Worm (Caenorhabditis elegans): ENCODE measurements around the gene str-55.

The str-55 gene

ce11 chrV:16376430-16376948, 40.4 kb downstream of the str-55 start:
- TF ChIP-seq elt-3 (tag; optimal IDR thresholded peaks at IDR 0.05) (no peak), eor-1 (tag; optimal IDR thresholded peaks at IDR 0.05) (no peak), jun-1 (tag; optimal IDR thresholded peaks at IDR 0.05) (no peak), zag-1 (tag; optimal IDR thresholded peaks at IDR 0.05) (no peak), unc-39 (tag; optimal IDR thresholded peaks at IDR 0.05) (no peak), ama-1 (optimal IDR thresholded peaks at IDR 0.05) (no peak), lin-39 (tag; optimal IDR thresholded peaks at IDR 0.05) (no peak), sea-2 (GFP tag; optimal IDR thresholded peaks at IDR 0.05) (no peak), ceh-28 (tag; optimal IDR thresholded peaks at IDR 0.05) (no peak), ceh-16 (tag; optimal IDR thresholded peaks at IDR 0.05) (no peak), aly-2 (tag; optimal IDR thresholded peaks at IDR 0.05) (no peak), nhr-25 (tag; optimal IDR thresholded peaks at IDR 0.05) (no peak)

- no peak for TF ChIP-seq ceh-28 (tag; optimal IDR thresholded peaks at IDR 0.05)
- no peak for TF ChIP-seq mdl-1 (tag; optimal IDR thresholded peaks at IDR 0.05)
- no peak for TF ChIP-seq ztf-11 (tag; optimal IDR thresholded peaks at IDR 0.05)
- TF ChIP-seq lin-15B (tag; optimal IDR thresholded peaks at IDR 0.05) = no peak
- TF ChIP-seq elt-3 (tag; optimal IDR thresholded peaks at IDR 0.05) = no peak
- no peak for TF ChIP-seq ZK546.5 (tag; optimal IDR thresholded peaks at IDR 0.05)
- TF ChIP-seq egl-27 (tag; optimal IDR thresholded peaks at IDR 0.05) = no peak
- no peak for TF ChIP-seq nhr-237 (tag; optimal IDR thresholded peaks at IDR 0.05)
- TF ChIP-seq jun-1 (tag; optimal IDR thresholded peaks at IDR 0.05) = no peak
- TF ChIP-seq nhr-67 (tag; optimal IDR thresholded peaks at IDR 0.05) = no peak
- no peak for TF ChIP-seq egl-5 (tag; optimal IDR thresholded peaks at IDR 0.05)
- no peak for TF ChIP-seq elt-1 (tag; optimal IDR thresholded peaks at IDR 0.05)
These were observed 42.2 kb downstream of the str-55 start, which contains the start of gene srv-34 for ce11 chrV:16374676-16375075. Gene srv-34, minus strand, starts transcription at chrV:16374776.

ce11 chrV:16370039-16370438, 46.9 kb downstream of the str-55 start:
- no peak for TF ChIP-seq mdl-1 (tag; optimal IDR thresholded peaks at IDR 0.05)
- TF ChIP-seq nhr-23 (tag; optimal IDR thresholded peaks at IDR 0.05) = peak; percentile 2
- no peak for TF ChIP-seq ztf-11 (tag; optimal IDR thresholded peaks at IDR 0.05)
- no peak for TF ChIP-seq fos-1 (tag; optimal IDR thresholded peaks at IDR 0.05)
- no peak for TF ChIP-seq nhr-77 (tag; optimal IDR thresholded peaks at IDR 0.05)
- no peak for TF ChIP-seq fkh-10 (GFP tag; optimal IDR thresholded peaks at IDR 0.05)
- TF ChIP-seq ceh-16 (tag; optimal IDR thresholded peaks at IDR 0.05) = no peak
- TF ChIP-seq jun-1 (tag; optimal IDR thresholded peaks at IDR 0.05) = peak; percentile 66
- TF ChIP-seq lsy-12 (tag; optimal IDR thresholded peaks at IDR 0.05) = peak; percentile 71
- peak; percentile 83 for TF ChIP-seq hmg-11 (tag; optimal IDR thresholded peaks at IDR 0.05)
- TF ChIP-seq nhr-25 (tag; optimal IDR thresholded peaks at IDR 0.05) = peak; percentile 61
- peak; percentile 21 for TF ChIP-seq ztf-4 (tag; optimal IDR thresholded peaks at IDR 0.05)
- peak; percentile 68 for TF ChIP-seq pha-4 (tag; optimal IDR thresholded peaks at IDR 0.05)
- no peak for TF ChIP-seq nhr-28 (tag; optimal IDR thresholded peaks at IDR 0.05)
- TF ChIP-seq ceh-82 (tag; optimal IDR thresholded peaks at IDR 0.05) = no peak
- peak; percentile 73 for TF ChIP-seq nhr-43 (tag; optimal IDR thresholded peaks at IDR 0.05; ENCODE audit: poor library complexity, severe bottlenecking)
- TF ChIP-seq ceh-28 (tag; optimal IDR thresholded peaks at IDR 0.05) = no peak
- TF ChIP-seq ama-1 (optimal IDR thresholded peaks at IDR 0.05) = no peak
- no peak for TF ChIP-seq ceh-9 (tag; optimal IDR thresholded peaks at IDR 0.05)
- TF ChIP-seq pqm-1 (tag; optimal IDR thresholded peaks at IDR 0.05) = peak; percentile 25
- TF ChIP-seq zag-1 (tag; optimal IDR thresholded peaks at IDR 0.05) = no peak
- peak; percentile 65 for TF ChIP-seq skn-1 (tag; optimal IDR thresholded peaks at IDR 0.05)
- peak; percentile 60 for TF ChIP-seq lin-39 (tag; optimal IDR thresholded peaks at IDR 0.05)
- no peak for TF ChIP-seq ZK546.5 (tag; optimal IDR thresholded peaks at IDR 0.05)
- TF ChIP-seq eor-1 (tag; optimal IDR thresholded peaks at IDR 0.05) = no peak
- TF ChIP-seq mml-1 (tag; optimal IDR thresholded peaks at IDR 0.05) = no peak
- TF ChIP-seq fkh-2 (tag; optimal IDR thresholded peaks at IDR 0.05) = no peak
- TF ChIP-seq unc-39 (tag; optimal IDR thresholded peaks at IDR 0.05) = no peak
- no peak for TF ChIP-seq egl-27 (tag; optimal IDR thresholded peaks at IDR 0.05)
- TF ChIP-seq elt-2 (tag; optimal IDR thresholded peaks at IDR 0.05) = peak; percentile 71
- no peak for TF ChIP-seq R02D3.7 (tag; optimal IDR thresholded peaks at IDR 0.05)
- no peak for TF ChIP-seq egl-5 (tag; optimal IDR thresholded peaks at IDR 0.05)
- TF ChIP-seq snpc-4 (tag; optimal IDR thresholded peaks at IDR 0.05) = peak; percentile 16
- TF ChIP-seq nhr-76 (tag; optimal IDR thresholded peaks at IDR 0.05) = no peak
- TF ChIP-seq daf-12 (tag; optimal IDR thresholded peaks at IDR 0.05) = no peak
- peak; percentile 48 for TF ChIP-seq lin-15B (tag; optimal IDR thresholded peaks at IDR 0.05)
- TF ChIP-seq elt-1 (tag; optimal IDR thresholded peaks at IDR 0.05) = no peak
- TF ChIP-seq nhr-12 (tag; optimal IDR thresholded peaks at IDR 0.05) = no peak
- TF ChIP-seq nhr-67 (tag; optimal IDR thresholded peaks at IDR 0.05) = no peak
- TF ChIP-seq elt-3 (tag; optimal IDR thresholded peaks at IDR 0.05) = peak in 1 of 3 experiments; percentile 8
- TF ChIP-seq sea-2 (GFP tag; optimal IDR thresholded peaks at IDR 0.05) = no peak
- TF ChIP-seq nfya-1 (tag; optimal IDR thresholded peaks at IDR 0.05; ENCODE audit: insufficient read depth) = peak; percentile 64
- no peak for TF ChIP-seq nhr-11 (tag; optimal IDR thresholded peaks at IDR 0.05)
- TF ChIP-seq unc-62 (GFP tag; optimal IDR thresholded peaks at IDR 0.05) = no peak
- TF ChIP-seq tbx-2 (tag; optimal IDR thresholded peaks at IDR 0.05) = peak; percentile 63
- TF ChIP-seq aly-2 (tag; optimal IDR thresholded peaks at IDR 0.05) = no peak
- TF ChIP-seq nhr-237 (tag; optimal IDR thresholded peaks at IDR 0.05) = no peak

Measured in whole organism, L3 larva.